Fruit fly (Drosophila melanogaster): ENCODE results near the gene sim.

- no peak for TF ChIP-seq HLH106 (tag; optimal IDR thresholded peaks at IDR 0.05)
- TF ChIP-seq Hnf4 (GFP tag; optimal IDR thresholded peaks at IDR 0.05) = no peak
Observed at dm6 chr3R:13051942-13052693, 5.4 kb upstream of the sim start, which contains the start of gene pic.

Measured in whole organism, wandering third instar larva.